Worm (Caenorhabditis elegans): ENCODE measurements around the gene arrd-25.

The arrd-25 gene

DNA sequence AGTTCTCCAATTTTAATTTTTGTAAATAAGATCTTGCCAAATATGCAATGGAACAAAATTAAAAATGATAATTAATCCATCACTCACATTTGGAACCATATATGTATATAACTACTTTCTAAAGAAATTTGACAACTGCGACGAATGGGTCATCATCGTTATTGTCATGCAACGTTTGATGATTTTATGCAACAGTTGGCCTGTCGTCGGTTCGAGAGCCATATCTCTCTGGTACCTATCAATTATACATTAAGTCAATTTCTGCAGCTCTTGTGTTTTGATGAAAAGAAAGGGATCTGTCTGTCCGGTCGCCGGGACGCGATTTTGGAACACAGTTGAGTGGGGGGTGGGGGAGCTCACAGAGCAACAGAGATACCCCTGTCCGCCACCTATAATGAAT is 5.7 kb downstream of the arrd-25 start:
- TF ChIP-seq unc-55 (GFP tag; optimal IDR thresholded peaks at IDR 0.05) (peak; percentile 31), nfya-1 (tag; optimal IDR thresholded peaks at IDR 0.05) (peak; percentile 1), ceh-30 (tag; optimal IDR thresholded peaks at IDR 0.05) (no peak)

DNA sequence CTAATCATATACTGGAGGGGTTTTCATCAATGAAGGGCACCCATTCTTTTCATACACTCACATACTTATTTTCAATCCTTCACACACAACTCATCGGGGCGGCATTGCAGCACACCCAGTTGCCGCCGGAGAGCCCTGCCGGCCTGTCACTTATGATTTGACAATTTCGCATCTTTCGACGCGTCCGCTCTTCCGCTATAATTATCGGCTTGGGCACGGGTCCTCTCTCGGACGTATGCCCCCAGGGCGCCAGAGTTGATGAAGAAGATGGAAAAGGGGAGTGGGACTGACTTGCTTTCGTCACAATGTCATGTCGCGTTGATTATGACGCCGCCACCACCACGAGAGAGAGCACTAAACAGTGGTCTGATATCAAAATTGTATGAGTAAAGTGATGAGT is 10.8 kb downstream of the arrd-25 start:
- TF ChIP-seq pax-1 (tag; optimal IDR thresholded peaks at IDR 0.05): no peak
- TF ChIP-seq fax-1 (tag; optimal IDR thresholded peaks at IDR 0.05): no peak
- peak; percentile 16 for TF ChIP-seq ceh-18 (tag; optimal IDR thresholded peaks at IDR 0.05)
- no peak for TF ChIP-seq C38D4.7 (GFP tag; optimal IDR thresholded peaks at IDR 0.05)
- TF ChIP-seq ceh-6 (GFP tag; optimal IDR thresholded peaks at IDR 0.05): no peak
- no peak for TF ChIP-seq ceh-19 (GFP tag; optimal IDR thresholded peaks at IDR 0.05)
- no peak for TF ChIP-seq ref-2 (tag; optimal IDR thresholded peaks at IDR 0.05)
- no peak for TF ChIP-seq hlh-8 (tag; optimal IDR thresholded peaks at IDR 0.05)
- TF ChIP-seq madf-2 (tag; optimal IDR thresholded peaks at IDR 0.05): no peak
- TF ChIP-seq ztf-16 (tag; optimal IDR thresholded peaks at IDR 0.05): no peak
- peak; percentile 13 for TF ChIP-seq unc-42 (tag; optimal IDR thresholded peaks at IDR 0.05)
- TF ChIP-seq unc-55 (GFP tag; optimal IDR thresholded peaks at IDR 0.05): peak; percentile 91
- TF ChIP-seq npax-4 (tag; optimal IDR thresholded peaks at IDR 0.05): no peak
- no peak for TF ChIP-seq ceh-24 (tag; optimal IDR thresholded peaks at IDR 0.05)
- no peak for TF ChIP-seq ceh-34 (tag; optimal IDR thresholded peaks at IDR 0.05)
- no peak for TF ChIP-seq eyg-1 (tag; optimal IDR thresholded peaks at IDR 0.05)
- no peak for TF ChIP-seq C08G9.2 (tag; optimal IDR thresholded peaks at IDR 0.05)
- TF ChIP-seq syd-9 (tag; optimal IDR thresholded peaks at IDR 0.05): no peak
- TF ChIP-seq fkh-10 (GFP tag; optimal IDR thresholded peaks at IDR 0.05): no peak
- no peak for TF ChIP-seq fkh-6 (tag; optimal IDR thresholded peaks at IDR 0.05)

DNA sequence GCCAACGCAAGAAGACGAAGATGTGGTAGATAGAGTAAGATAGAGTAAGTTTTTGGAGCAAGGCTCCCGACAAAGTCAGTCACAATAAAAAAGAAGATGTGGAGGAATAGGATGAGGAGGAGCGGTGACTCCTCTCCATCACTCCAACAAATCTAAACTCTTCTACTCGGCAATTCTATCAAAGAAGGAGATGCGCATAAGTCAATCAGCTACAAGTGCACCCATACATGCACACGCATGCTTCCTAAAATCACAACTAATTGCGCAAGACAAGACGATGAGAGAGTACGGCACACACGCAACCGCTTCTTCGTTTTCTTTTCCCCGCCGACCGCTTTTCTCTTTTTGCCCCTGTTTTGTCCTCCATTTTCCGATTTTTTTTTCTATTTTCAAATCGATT is 14.0 kb downstream of the arrd-25 start:
- no peak for TF ChIP-seq dve-1 (tag; optimal IDR thresholded peaks at IDR 0.05)
- peak; percentile 89 for TF ChIP-seq unc-42 (tag; optimal IDR thresholded peaks at IDR 0.05)
- no peak for TF ChIP-seq ceh-45 (GFP tag; IDR thresholded peaks at IDR 0.05)
- no peak for TF ChIP-seq ceh-14 (tag; optimal IDR thresholded peaks at IDR 0.05)

DNA sequence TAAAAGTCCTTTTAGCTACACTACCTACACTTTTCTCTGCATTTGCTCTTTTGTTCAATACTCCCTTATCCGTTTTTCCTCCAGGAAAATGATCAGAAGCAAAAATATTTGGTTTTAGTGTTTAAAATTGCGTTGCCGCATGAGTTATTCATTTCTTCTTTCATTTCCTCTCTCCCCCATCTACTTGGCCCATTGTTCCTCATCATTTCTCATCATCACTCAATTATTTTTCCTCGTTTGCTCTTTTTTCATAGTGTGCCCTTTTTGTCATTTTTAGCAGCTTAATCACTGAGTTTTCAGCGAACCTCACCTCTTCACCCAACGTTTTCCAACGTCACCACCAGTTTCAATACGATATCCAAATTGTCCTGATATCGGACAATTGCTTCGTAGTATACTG is 15.6 kb downstream of the arrd-25 start, which contains the start of gene dyc-1:
TSS of gene dyc-1 (plus strand) at position 301 of the 400 bp plus-strand sequence.
- TF ChIP-seq pros-1 (tag; optimal IDR thresholded peaks at IDR 0.05) (no peak), gmeb-2 (tag; optimal IDR thresholded peaks at IDR 0.05) (no peak), ceh-24 (tag; optimal IDR thresholded peaks at IDR 0.05) (no peak), mec-3 (tag; optimal IDR thresholded peaks at IDR 0.05; ENCODE audit: borderline replicate concordance) (no peak), pqm-1 (tag; optimal IDR thresholded peaks at IDR 0.05) (no peak)

DNA sequence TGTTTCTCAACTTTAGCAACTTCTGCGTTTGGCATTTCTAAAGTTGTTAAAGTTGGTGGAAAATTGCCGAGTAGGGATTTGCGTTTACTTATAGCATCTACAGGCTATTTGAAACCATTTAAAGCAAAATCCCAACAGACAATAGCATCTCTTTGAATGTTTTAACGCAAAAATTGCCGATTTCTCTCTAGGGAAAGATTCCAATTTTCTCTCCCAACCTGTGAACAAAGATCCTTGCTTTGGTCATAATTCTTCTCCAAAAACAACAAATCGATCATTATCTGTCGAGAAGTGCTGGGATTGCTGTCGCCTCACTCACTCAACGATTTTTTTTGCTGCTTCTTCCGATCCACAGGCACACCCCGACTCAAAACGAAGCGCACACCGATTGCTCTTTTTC is 20.2 kb downstream of the arrd-25 start:
- no peak for TF ChIP-seq ceh-14 (tag; optimal IDR thresholded peaks at IDR 0.05)
- no peak for TF ChIP-seq pha-2 (tag; optimal IDR thresholded peaks at IDR 0.05)
- no peak for TF ChIP-seq T23F11.4 (GFP tag; optimal IDR thresholded peaks at IDR 0.05)
- TF ChIP-seq nhr-232 (tag; optimal IDR thresholded peaks at IDR 0.05): no peak
- TF ChIP-seq unc-55 (GFP tag; optimal IDR thresholded peaks at IDR 0.05): no peak
- TF ChIP-seq ceh-22 (tag; optimal IDR thresholded peaks at IDR 0.05): no peak
- TF ChIP-seq nfya-1 (tag; optimal IDR thresholded peaks at IDR 0.05): no peak
- no peak for TF ChIP-seq che-1 (tag; optimal IDR thresholded peaks at IDR 0.05)
- TF ChIP-seq ceh-2 (tag; optimal IDR thresholded peaks at IDR 0.05): no peak

Measured in whole organism, late embryonic.